Worm (Caenorhabditis elegans) whole organism, early embryonic: ENCODE data around the gene C02E7.6.

ENCODE experiments used
- ama-1 ChIP-seq: fragments of 150-350 bp; optimal IDR thresholded peaks from 2 replicates; lab custom pipeline; 2014
- flt-1 ChIP-seq: fragments of 200-800 bp; sonication (Bioruptor generic); IDR thresholded peaks from 2 replicates; pipeline ENCODE4 v1.3.6; 2022; ENCODE audit warnings: missing genetic modification characterization, missing compliant biosample characterization

DNA sequence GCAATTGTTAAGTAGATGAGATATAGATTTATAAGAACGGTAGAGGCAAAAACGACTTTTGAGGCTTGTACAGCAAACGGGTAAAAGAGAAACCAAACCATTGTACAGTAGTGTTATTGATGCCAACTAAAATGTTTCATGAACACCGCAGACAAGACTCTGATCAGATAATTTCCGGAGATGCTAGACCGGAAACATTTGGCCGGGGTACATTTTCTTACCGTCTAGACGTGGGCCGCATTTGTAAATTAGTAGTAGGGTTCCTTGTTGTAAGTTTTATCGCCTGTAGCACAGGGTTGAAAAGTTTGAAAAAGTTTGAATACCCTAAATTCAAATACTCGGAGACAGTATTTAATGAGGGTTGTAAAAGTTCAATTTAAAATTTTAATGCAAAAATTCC, 37.6 kb upstream of the C02E7.6 start, which contains the start of gene str-32:
- TF ChIP-seq flt-1 (no peak), ama-1 (lab: Kevin White, UChicago) (no peak)
